Fruit fly (Drosophila melanogaster) whole organism, embryonic: ENCODE data around the gene sick.

Experiments used
- Abd-B ChIP-seq: fragments of 200-800 bp; sonication (Bioruptor generic); optimal IDR thresholded peaks from 2 replicates; lab custom pipeline; 2018; ENCODE audit warnings: missing biosample characterization, mild to moderate bottlenecking, missing genetic modification characterization, moderate library complexity
- Adf1 ChIP-seq: fragments of 200-800 bp; sonication (Bioruptor generic); IDR thresholded peaks from 2 replicates; pipeline ENCODE4 v1.3.6; 2022; ENCODE audit warnings: missing biosample characterization, missing genetic modification characterization
- B-H1 ChIP-seq: fragments of 200-800 bp; sonication (Bioruptor generic); IDR thresholded peaks from 3 replicates; pipeline ENCODE4 v1.3.6; 2022; ENCODE audit warnings: missing biosample characterization, missing genetic modification characterization
- CG10209 ChIP-seq: fragments of 200-800 bp; sonication (Bioruptor generic); optimal IDR thresholded peaks from 3 replicates; lab custom pipeline; 2017; ENCODE audit warnings: missing biosample characterization, mild to moderate bottlenecking, missing genetic modification characterization, missing genetic modification reagents
- CG10267 ChIP-seq: fragments of 200-800 bp; sonication (Bioruptor generic); optimal IDR thresholded peaks from 2 replicates; lab custom pipeline; 2018; ENCODE audit warnings: missing biosample characterization, mild to moderate bottlenecking, missing genetic modification characterization, moderate library complexity
- CG11723 ChIP-seq: fragments of 200-800 bp; sonication (Bioruptor generic); optimal IDR thresholded peaks from 2 replicates; lab custom pipeline; 2017; ENCODE audit warnings: missing biosample characterization, mild to moderate bottlenecking, missing genetic modification characterization
- CG13624 ChIP-seq: fragments of 200-800 bp; sonication (Bioruptor generic); optimal IDR thresholded peaks from 2 replicates; lab custom pipeline; 2016; ENCODE audit warnings: missing biosample characterization, missing genetic modification characterization
- CG13775 ChIP-seq: fragments of 200-800 bp; sonication (Bioruptor generic); optimal IDR thresholded peaks from 3 replicates; lab custom pipeline; 2017; ENCODE audit warnings: missing biosample characterization, mild to moderate bottlenecking, missing genetic modification characterization
- CG14441 ChIP-seq: fragments of 200-800 bp; sonication (Bioruptor generic); IDR thresholded peaks from 2 replicates; pipeline ENCODE4 v1.3.6; 2022; ENCODE audit warnings: missing biosample characterization, missing genetic modification characterization
- CG15269 ChIP-seq: fragments of 200-800 bp; sonication (Bioruptor generic); optimal IDR thresholded peaks from 2 replicates; lab custom pipeline; 2018; ENCODE audit warnings: missing biosample characterization, mild to moderate bottlenecking, missing genetic modification characterization, moderate library complexity
- CG1602 ChIP-seq: fragments of 200-800 bp; sonication (Bioruptor generic); optimal IDR thresholded peaks from 3 replicates; lab custom pipeline; 2016; ENCODE audit warnings: missing biosample characterization, missing genetic modification characterization
- CG1832 ChIP-seq: fragments of 200-800 bp; sonication (Bioruptor generic); optimal IDR thresholded peaks from 2 replicates; lab custom pipeline; 2017; ENCODE audit warnings: missing biosample characterization, mild to moderate bottlenecking, missing genetic modification characterization, inconsistent platforms
- CG2199 ChIP-seq: fragments of 200-800 bp; sonication (Bioruptor generic); IDR thresholded peaks from 3 replicates; pipeline ENCODE4 v1.3.6; 2022; ENCODE audit warnings: missing biosample characterization, missing genetic modification characterization
- CG3163 ChIP-seq: fragments of 200-800 bp; sonication (Bioruptor generic); optimal IDR thresholded peaks from 3 replicates; lab custom pipeline; 2016; ENCODE audit warnings: missing biosample characterization, missing genetic modification characterization
- CG5245 ChIP-seq: fragments of 200-800 bp; sonication (Bioruptor generic); optimal IDR thresholded peaks from 3 replicates; lab custom pipeline; 2016; ENCODE audit warnings: missing biosample characterization, missing genetic modification characterization
- CG6765 ChIP-seq: fragments of 200-800 bp; sonication (Bioruptor generic); optimal IDR thresholded peaks from 3 replicates; lab custom pipeline; 2017; ENCODE audit warnings: missing biosample characterization, mild to moderate bottlenecking, missing genetic modification characterization
- CG6791 ChIP-seq: fragments of 200-800 bp; sonication (Bioruptor generic); IDR thresholded peaks from 3 replicates; pipeline ENCODE4 v1.3.6; 2022; ENCODE audit warnings: missing biosample characterization, missing genetic modification characterization; ENCODE audit not compliant: partially characterized antibody
- CG6813 ChIP-seq: fragments of 200-800 bp; sonication (Bioruptor generic); optimal IDR thresholded peaks from 2 replicates; lab custom pipeline; 2017; ENCODE audit warnings: missing biosample characterization, missing genetic modification characterization, mild to moderate bottlenecking, moderate library complexity, missing genetic modification reagents
- CG7745 ChIP-seq: fragments of 200-800 bp; sonication (Bioruptor generic); optimal IDR thresholded peaks from 2 replicates; lab custom pipeline; 2018; ENCODE audit warnings: missing biosample characterization, mild to moderate bottlenecking, missing genetic modification characterization, moderate library complexity
- CG7839 ChIP-seq: fragments of 200-800 bp; sonication (Bioruptor generic); optimal IDR thresholded peaks from 3 replicates; lab custom pipeline; 2018; ENCODE audit warnings: missing biosample characterization, mild to moderate bottlenecking, missing genetic modification characterization, moderate library complexity
- CG7987 ChIP-seq: fragments of 200-800 bp; sonication (Bioruptor generic); optimal IDR thresholded peaks from 2 replicates; lab custom pipeline; 2018; ENCODE audit warnings: missing biosample characterization, mild to moderate bottlenecking, missing genetic modification characterization, moderate library complexity
- CG9437 ChIP-seq: fragments of 200-800 bp; sonication (Bioruptor generic); optimal IDR thresholded peaks from 2 replicates; lab custom pipeline; 2018; ENCODE audit warnings: missing biosample characterization, mild to moderate bottlenecking, missing genetic modification characterization
- CG9817 ChIP-seq: fragments of 200-800 bp; sonication (Bioruptor generic); optimal IDR thresholded peaks from 2 replicates; lab custom pipeline; 2018; ENCODE audit warnings: missing biosample characterization, mild to moderate bottlenecking, missing genetic modification characterization, moderate library complexity
- CTCF ChIP-seq: fragments of 200-800 bp; sonication (Bioruptor generic); optimal IDR thresholded peaks from 2 replicates; lab custom pipeline; 2017; ENCODE audit warnings: missing biosample characterization, mild to moderate bottlenecking, missing genetic modification characterization, moderate library complexity
- CrebB ChIP-seq: fragments of 200-800 bp; sonication (Bioruptor generic); optimal IDR thresholded peaks from 3 replicates; lab custom pipeline; 2018; ENCODE audit warnings: missing biosample characterization, mild to moderate bottlenecking, missing genetic modification characterization
- D19A ChIP-seq: fragments of 200-800 bp; optimal IDR thresholded peaks from 3 replicates; lab custom pipeline; 2019; ENCODE audit warnings: missing biosample characterization, mild to moderate bottlenecking, missing genetic modification characterization, moderate library complexity
- Hr3 ChIP-seq: fragments of 200-800 bp; sonication (Bioruptor generic); optimal IDR thresholded peaks from 3 replicates; lab custom pipeline; 2016; ENCODE audit warnings: missing biosample characterization, missing genetic modification characterization
- Meics ChIP-seq: fragments of 200-800 bp; sonication (Bioruptor generic); optimal IDR thresholded peaks from 2 replicates; lab custom pipeline; 2017; ENCODE audit warnings: missing biosample characterization, mild to moderate bottlenecking, missing genetic modification characterization
- Poxn ChIP-seq: fragments of 200-800 bp; sonication (Bioruptor generic); IDR thresholded peaks from 2 replicates; pipeline ENCODE4 v1.3.6; 2022; ENCODE audit warnings: missing biosample characterization, missing genetic modification characterization
- Ravus ChIP-seq: fragments of 200-800 bp; sonication (Bioruptor generic); IDR thresholded peaks from 2 replicates; pipeline ENCODE4 v1.3.6; 2022; ENCODE audit warnings: missing biosample characterization, missing genetic modification characterization
- Six4 ChIP-seq: fragments of 200-800 bp; sonication (Bioruptor generic); optimal IDR thresholded peaks from 2 replicates; lab custom pipeline; 2016; ENCODE audit warnings: missing biosample characterization, missing genetic modification characterization
- Trl ChIP-seq, 3 experiments: fragments of >200 bp in 2 of 3; fragments of 200-800 bp in 1 of 3; sonication (Bioruptor generic) in 1 of 3; optimal IDR thresholded peaks; 2 replicates in 1 of 3; 3 replicates in 2 of 3; lab custom pipeline; 2016 to 2017; ENCODE audit warnings: missing biosample characterization in 1 of 3, missing genetic modification characterization in 1 of 3
- aop ChIP-seq: fragments of 200-800 bp; sonication (Bioruptor generic); IDR thresholded peaks from 2 replicates; pipeline ENCODE4 v1.3.6; 2022; ENCODE audit warnings: missing biosample characterization, missing genetic modification characterization
- ap ChIP-seq: fragments of 200-800 bp; sonication (Bioruptor generic); IDR thresholded peaks from 2 replicates; pipeline ENCODE4 v1.3.6; 2022; ENCODE audit warnings: missing biosample characterization, missing genetic modification characterization
- crc ChIP-seq: fragments of 200-800 bp; sonication (Bioruptor generic); optimal IDR thresholded peaks from 2 replicates; lab custom pipeline; 2016; ENCODE audit warnings: missing biosample characterization, missing genetic modification characterization
- da ChIP-seq: fragments of 200-800 bp; sonication (Bioruptor generic); optimal IDR thresholded peaks from 2 replicates; lab custom pipeline; 2016; ENCODE audit warnings: missing biosample characterization, missing genetic modification characterization
- dmrt99B ChIP-seq: fragments of 200-800 bp; sonication (Bioruptor generic); optimal IDR thresholded peaks from 2 replicates; lab custom pipeline; 2018; ENCODE audit warnings: missing biosample characterization, mild to moderate bottlenecking, missing genetic modification characterization, moderate library complexity
- exex ChIP-seq: fragments of 200-800 bp; sonication (Bioruptor generic); optimal IDR thresholded peaks from 4 replicates; lab custom pipeline; 2018; ENCODE audit warnings: missing biosample characterization, mild to moderate bottlenecking, missing genetic modification characterization, moderate library complexity
- fu2 ChIP-seq: fragments of 200-800 bp; sonication (Bioruptor generic); optimal IDR thresholded peaks from 2 replicates; lab custom pipeline; 2016; ENCODE audit warnings: missing biosample characterization, missing genetic modification characterization
- kni ChIP-seq: fragments of 200-800 bp; sonication (Bioruptor generic); optimal IDR thresholded peaks from 3 replicates; lab custom pipeline; 2017; ENCODE audit warnings: mild to moderate bottlenecking, missing biosample characterization, missing genetic modification reagents, missing genetic modification characterization
- lab ChIP-seq: fragments of 200-800 bp; sonication (Bioruptor generic); optimal IDR thresholded peaks from 3 replicates; lab custom pipeline; 2017; ENCODE audit warnings: missing biosample characterization, missing genetic modification characterization, mild to moderate bottlenecking, moderate library complexity, missing genetic modification reagents
- maf-S ChIP-seq: fragments of 200-800 bp; sonication (Bioruptor generic); optimal IDR thresholded peaks from 2 replicates; lab custom pipeline; 2016; ENCODE audit warnings: missing biosample characterization, missing genetic modification characterization
- pan ChIP-seq, 4 experiments: fragments of >200 bp in 3 of 4; fragments of 200-800 bp in 1 of 4; sonication (Bioruptor generic) in 1 of 4; optimal IDR thresholded peaks in 3 of 4; IDR thresholded peaks in 1 of 4; 2 replicates each; pipeline versions ENCODE4 v1.3.6 to Lab custom; 2017 to 2022; ENCODE audit warnings: missing biosample characterization in 2 of 4, missing genetic modification characterization in 2 of 4, mixed read lengths in 1 of 4
- pfk ChIP-seq: fragments of 200-800 bp; sonication (Bioruptor generic); optimal IDR thresholded peaks from 2 replicates; lab custom pipeline; 2018; ENCODE audit warnings: missing biosample characterization, mild to moderate bottlenecking, missing genetic modification characterization, moderate library complexity
- sob ChIP-seq: fragments of 200-800 bp; sonication (Bioruptor generic); IDR thresholded peaks from 2 replicates; pipeline ENCODE4 v1.3.6; 2022; ENCODE audit warnings: missing biosample characterization, missing genetic modification characterization
- stc ChIP-seq: fragments of 200-800 bp; sonication (Bioruptor generic); IDR thresholded peaks from 2 replicates; pipeline ENCODE4 v1.3.6; 2022; ENCODE audit warnings: missing biosample characterization, missing genetic modification characterization
- sug ChIP-seq: fragments of 200-800 bp; optimal IDR thresholded peaks from 2 replicates; lab custom pipeline; 2019; ENCODE audit warnings: missing biosample characterization, mild to moderate bottlenecking, missing genetic modification characterization, moderate library complexity
- tap ChIP-seq: fragments of 200-800 bp; optimal IDR thresholded peaks from 3 replicates; lab custom pipeline; 2019; ENCODE audit warnings: missing biosample characterization, mild to moderate bottlenecking, missing genetic modification characterization, moderate library complexity
- zf30C ChIP-seq: fragments of 200-800 bp; sonication (Bioruptor generic); optimal IDR thresholded peaks from 3 replicates; lab custom pipeline; 2018; ENCODE audit warnings: missing biosample characterization, mild to moderate bottlenecking, missing genetic modification characterization

The sick gene

dm6 chr2L:19935085-19935846 lies 139.1 kb downstream of the sick start (continued):
- TF ChIP-seq CG7745 (tag; lab: Kevin White, UChicago) (no peak), pfk (GFP tag; lab: Kevin White, UChicago) (no peak), CG13775 (GFP tag; lab: Kevin White, UChicago) (no peak), CG5245 (GFP tag; lab: Kevin White, UChicago) (no peak), CG3163 (GFP tag; lab: Kevin White, UChicago) (peak; percentile 16), dmrt99B (tag; lab: Kevin White, UChicago) (no peak), Meics (peak; percentile 14), aop (GFP tag; lab: Robert Waterston, UW) (no peak), CG6813 (peak; percentile 6), B-H1 (GFP tag; lab: Robert Waterston, UW) (no peak), lab (GFP tag; lab: Kevin White, UChicago) (peak; percentile 65), maf-S (GFP tag; lab: Kevin White, UChicago) (peak; percentile 12), stc (GFP tag; lab: Robert Waterston, UW) (no peak; the same call in 1 of the 2 replicates), Poxn (GFP tag; lab: Robert Waterston, UW) (no peak), CG11723 (GFP tag; lab: Kevin White, UChicago) (no peak), CG15269 (peak; percentile 49), CG2199 (GFP tag; lab: Robert Waterston, UW) (peak; percentile 92), CG6791 (GFP tag; lab: Robert Waterston, UW) (peak; percentile 77), Hr3 (GFP tag; lab: Kevin White, UChicago) (no peak), ap (GFP tag; lab: Robert Waterston, UW) (no peak), D19A (no peak), CTCF (GFP tag; lab: Kevin White, UChicago) (no peak), CG13624 (GFP tag; lab: Kevin White, UChicago) (no peak), sug (peak; percentile 54), zf30C (no peak), da (GFP tag; lab: Kevin White, UChicago) (no peak), CG1832 (GFP tag; lab: Kevin White, UChicago) (no peak), CG10267 (tag; lab: Kevin White, UChicago) (no peak), kni (GFP tag; lab: Kevin White, UChicago) (peak; percentile 50), CG9437 (GFP tag; lab: Kevin White, UChicago) (no peak), CrebB (peak; percentile 70), sob (GFP tag; lab: Robert Waterston, UW) (peak; percentile 70), crc (GFP tag; lab: Kevin White, UChicago) (no peak), Six4 (GFP tag; lab: Kevin White, UChicago) (no peak), Trl (optimal IDR thresholded peaks at IDR 0.05; lab: Kevin White, UChicago) (peak in 1 of 2 experiments; percentile 24), Trl (GFP tag; optimal IDR thresholded peaks at IDR 0.05; lab: Kevin White, UChicago) (peak; percentile 9), CG9817 (no peak), Abd-B (GFP tag; lab: Kevin White, UChicago) (no peak), CG6765 (GFP tag; lab: Kevin White, UChicago) (no peak), pan (optimal IDR thresholded peaks at IDR 0.05; lab: Kevin White, UChicago) (no peak), pan (GFP tag; optimal IDR thresholded peaks at IDR 0.05 in 1 of 2, IDR thresholded peaks at IDR 0.05 in 1 of 2) (peak in 1 of 2 experiments; percentile 33), tap (tag; lab: Kevin White, UChicago) (peak; percentile 29), exex (tag; lab: Kevin White, UChicago) (peak; percentile 17), Adf1 (GFP tag; lab: Robert Waterston, UW) (peak; percentile 58; the same call in 1 of the 2 replicates), Ravus (no peak), fu2 (GFP tag; lab: Kevin White, UChicago) (no peak), CG10209 (GFP tag; lab: Kevin White, UChicago) (peak; percentile 46), CG7987 (peak; percentile 84), CG7839 (tag; lab: Kevin White, UChicago) (peak; percentile 3), CG1602 (GFP tag; lab: Kevin White, UChicago) (no peak), CG14441 (no peak)
